Fruit fly (Drosophila melanogaster) whole organism, embryonic: ENCODE results near the gene CG8281.

ENCODE experiments used
- CG10209 ChIP-seq: fragments of 200-800 bp; sonication (Bioruptor generic); optimal IDR thresholded peaks from 3 replicates; lab custom pipeline; 2017; ENCODE audit warnings: missing biosample characterization, mild to moderate bottlenecking, missing genetic modification characterization, missing genetic modification reagents
- CG10431 ChIP-seq: fragments of 200-800 bp; sonication (Bioruptor generic); optimal IDR thresholded peaks from 3 replicates; lab custom pipeline; 2018; ENCODE audit warnings: missing biosample characterization, mild to moderate bottlenecking, missing genetic modification characterization
- CG10543 ChIP-seq: fragments of 200-800 bp; sonication (Bioruptor generic); optimal IDR thresholded peaks from 3 replicates; lab custom pipeline; 2017; ENCODE audit warnings: missing biosample characterization, mild to moderate bottlenecking, missing genetic modification characterization, moderate library complexity
- CG13123 ChIP-seq: fragments of 200-800 bp; sonication (Bioruptor generic); optimal IDR thresholded peaks from 2 replicates; lab custom pipeline; 2016; ENCODE audit warnings: missing biosample characterization, missing genetic modification characterization
- CG13624 ChIP-seq: fragments of 200-800 bp; sonication (Bioruptor generic); optimal IDR thresholded peaks from 2 replicates; lab custom pipeline; 2016; ENCODE audit warnings: missing biosample characterization, missing genetic modification characterization
- CG14667 ChIP-seq: fragments of 200-800 bp; sonication (Bioruptor generic); IDR thresholded peaks from 2 replicates; pipeline ENCODE4 v1.3.6; 2022; ENCODE audit warnings: missing biosample characterization, missing genetic modification characterization
- CG15073 ChIP-seq: fragments of 200-800 bp; sonication (Bioruptor generic); optimal IDR thresholded peaks from 2 replicates; lab custom pipeline; 2016; ENCODE audit warnings: missing biosample characterization, missing genetic modification characterization
- CG15269 ChIP-seq: fragments of 200-800 bp; sonication (Bioruptor generic); optimal IDR thresholded peaks from 2 replicates; lab custom pipeline; 2018; ENCODE audit warnings: missing biosample characterization, mild to moderate bottlenecking, missing genetic modification characterization, moderate library complexity
- CG15696 ChIP-seq: fragments of 200-800 bp; sonication (Bioruptor generic); optimal IDR thresholded peaks from 2 replicates; lab custom pipeline; 2019; ENCODE audit warnings: missing biosample characterization, mild to moderate bottlenecking, missing genetic modification characterization, moderate library complexity
- CG17612 ChIP-seq: fragments of 200-800 bp; sonication (Bioruptor generic); IDR thresholded peaks from 2 replicates; pipeline ENCODE4 v1.3.6; 2022; ENCODE audit warnings: missing biosample characterization, missing genetic modification characterization
- CG18599 ChIP-seq: fragments of 200-800 bp; sonication (Bioruptor generic); optimal IDR thresholded peaks from 3 replicates; lab custom pipeline; 2017; ENCODE audit warnings: missing biosample characterization, missing genetic modification characterization, mild to moderate bottlenecking, moderate library complexity, missing genetic modification reagents
- CG32532 ChIP-seq: fragments of 200-800 bp; sonication (Bioruptor generic); IDR thresholded peaks from 2 replicates; pipeline ENCODE4 v1.3.6; 2022; ENCODE audit warnings: missing biosample characterization, missing genetic modification characterization
- CG33557 ChIP-seq: fragments of 200-800 bp; sonication (Bioruptor generic); optimal IDR thresholded peaks from 2 replicates; lab custom pipeline; 2019; ENCODE audit warnings: missing biosample characterization, mild to moderate bottlenecking, missing genetic modification characterization, moderate library complexity
- CG3407 ChIP-seq: fragments of 200-800 bp; sonication (Bioruptor generic); optimal IDR thresholded peaks from 2 replicates; lab custom pipeline; 2018; ENCODE audit warnings: missing biosample characterization, mild to moderate bottlenecking, missing genetic modification characterization
- CG34224 ChIP-seq: fragments of 200-800 bp; sonication (Bioruptor generic); IDR thresholded peaks from 3 replicates; pipeline ENCODE4 v1.3.6; 2022; ENCODE audit warnings: missing biosample characterization, missing genetic modification characterization; ENCODE audit not compliant: partially characterized antibody
- CG4328 ChIP-seq: fragments of 200-800 bp; sonication (Bioruptor generic); optimal IDR thresholded peaks from 3 replicates; lab custom pipeline; 2017; ENCODE audit warnings: missing biosample characterization, missing genetic modification reagents, missing genetic modification characterization
- CG7839 ChIP-seq: fragments of 200-800 bp; sonication (Bioruptor generic); optimal IDR thresholded peaks from 3 replicates; lab custom pipeline; 2018; ENCODE audit warnings: missing biosample characterization, mild to moderate bottlenecking, missing genetic modification characterization, moderate library complexity
- CG9727 ChIP-seq: fragments of 200-800 bp; sonication (Bioruptor generic); optimal IDR thresholded peaks from 3 replicates; lab custom pipeline; 2017; ENCODE audit warnings: missing biosample characterization, mild to moderate bottlenecking, missing genetic modification characterization
- CG9817 ChIP-seq: fragments of 200-800 bp; sonication (Bioruptor generic); optimal IDR thresholded peaks from 2 replicates; lab custom pipeline; 2018; ENCODE audit warnings: missing biosample characterization, mild to moderate bottlenecking, missing genetic modification characterization, moderate library complexity
- D19A ChIP-seq: fragments of 200-800 bp; optimal IDR thresholded peaks from 3 replicates; lab custom pipeline; 2019; ENCODE audit warnings: missing biosample characterization, mild to moderate bottlenecking, missing genetic modification characterization, moderate library complexity
- Dad ChIP-seq: fragments of 200-800 bp; sonication (Bioruptor generic); optimal IDR thresholded peaks from 3 replicates; lab custom pipeline; 2016; ENCODE audit warnings: missing biosample characterization, missing genetic modification characterization
- Dbx ChIP-seq: fragments of 200-800 bp; sonication (Bioruptor generic); IDR thresholded peaks from 3 replicates; pipeline ENCODE4 v1.3.6; 2022; ENCODE audit warnings: missing biosample characterization, missing genetic modification characterization
- E2f2 ChIP-seq: fragments of 200-800 bp; sonication (Bioruptor generic); IDR thresholded peaks from 2 replicates; pipeline ENCODE4 v1.3.6; 2022; ENCODE audit warnings: missing biosample characterization, missing genetic modification characterization
- Hand ChIP-seq: fragments of 200-800 bp; sonication (Bioruptor generic); optimal IDR thresholded peaks from 2 replicates; lab custom pipeline; 2017; ENCODE audit warnings: mild to moderate bottlenecking, missing biosample characterization, missing genetic modification reagents, missing genetic modification characterization
- Hmr ChIP-seq: fragments of 200-800 bp; sonication (Bioruptor generic); optimal IDR thresholded peaks from 3 replicates; lab custom pipeline; 2017; ENCODE audit warnings: mild to moderate bottlenecking, missing biosample characterization, missing genetic modification reagents, missing genetic modification characterization
- NC2α ChIP-seq: fragments of 200-800 bp; sonication (Bioruptor generic); optimal IDR thresholded peaks from 2 replicates; lab custom pipeline; 2016; ENCODE audit warnings: missing biosample characterization, missing genetic modification characterization
- NFAT ChIP-seq: fragments of 200-800 bp; sonication (Bioruptor generic); IDR thresholded peaks from 2 replicates; pipeline ENCODE4 v1.3.6; 2022; ENCODE audit warnings: missing biosample characterization, missing genetic modification characterization
- NfI ChIP-seq: fragments of 200-800 bp; sonication (Bioruptor generic); optimal IDR thresholded peaks from 3 replicates; lab custom pipeline; 2018; ENCODE audit warnings: missing biosample characterization, mild to moderate bottlenecking, missing genetic modification characterization, moderate library complexity
- Opbp ChIP-seq: fragments of 200-800 bp; sonication (Bioruptor generic); IDR thresholded peaks from 3 replicates; pipeline ENCODE4 v1.3.6; 2022; ENCODE audit warnings: missing biosample characterization, missing genetic modification characterization; ENCODE audit not compliant: partially characterized antibody
- Sry-β ChIP-seq: fragments of 200-800 bp; sonication (Bioruptor generic); optimal IDR thresholded peaks from 2 replicates; lab custom pipeline; 2018; ENCODE audit warnings: missing biosample characterization, mild to moderate bottlenecking, missing genetic modification characterization, moderate library complexity
- Trl ChIP-seq, 3 experiments: fragments of >200 bp in 2 of 3; fragments of 200-800 bp in 1 of 3; sonication (Bioruptor generic) in 1 of 3; optimal IDR thresholded peaks; 2 replicates in 1 of 3; 3 replicates in 2 of 3; lab custom pipeline; 2016 to 2017; ENCODE audit warnings: missing biosample characterization in 1 of 3, missing genetic modification characterization in 1 of 3
- cato ChIP-seq: fragments of 200-800 bp; sonication (Bioruptor generic); optimal IDR thresholded peaks from 2 replicates; lab custom pipeline; 2016; ENCODE audit warnings: missing biosample characterization, missing genetic modification characterization, borderline replicate concordance
- dysf ChIP-seq: fragments of 200-800 bp; sonication (Bioruptor generic); IDR thresholded peaks from 3 replicates; pipeline ENCODE4 v1.3.6; 2022; ENCODE audit warnings: missing biosample characterization, missing genetic modification characterization
- gsb-n ChIP-seq: fragments of 200-800 bp; sonication (Bioruptor generic); optimal IDR thresholded peaks from 3 replicates; lab custom pipeline; 2018; ENCODE audit warnings: missing biosample characterization, mild to moderate bottlenecking, missing genetic modification characterization
- insv ChIP-seq, 2 experiments: fragments of 200-800 bp; sonication (Bioruptor generic); optimal IDR thresholded peaks; 3 replicates each; lab custom pipeline; 2016 to 2018; ENCODE audit warnings: missing biosample characterization in 2 of 2, missing genetic modification characterization in 2 of 2
- lmd ChIP-seq: fragments of 200-800 bp; sonication (Bioruptor generic); IDR thresholded peaks from 2 replicates; pipeline ENCODE4 v1.3.6; 2022; ENCODE audit warnings: missing biosample characterization, missing genetic modification characterization
- mam ChIP-seq: fragments of 200-800 bp; sonication (Bioruptor generic); optimal IDR thresholded peaks from 3 replicates; lab custom pipeline; 2016; ENCODE audit warnings: missing biosample characterization, missing genetic modification characterization
- nau ChIP-seq: fragments of 200-800 bp; sonication (Bioruptor generic); optimal IDR thresholded peaks from 3 replicates; lab custom pipeline; 2017; ENCODE audit warnings: missing biosample characterization, mild to moderate bottlenecking, missing genetic modification characterization, missing genetic modification reagents
- pum ChIP-seq: fragments of 200-800 bp; sonication (Bioruptor generic); optimal IDR thresholded peaks from 2 replicates; lab custom pipeline; 2016; ENCODE audit warnings: missing biosample characterization, missing genetic modification characterization
- ro ChIP-seq: fragments of 200-800 bp; sonication (Bioruptor generic); IDR thresholded peaks from 2 replicates; pipeline ENCODE4 v1.3.6; 2022; ENCODE audit warnings: missing biosample characterization, missing genetic modification characterization
- row ChIP-seq: fragments of 200-800 bp; sonication (Bioruptor generic); IDR thresholded peaks from 3 replicates; pipeline ENCODE4 v1.3.6; 2022; ENCODE audit warnings: missing biosample characterization, missing genetic modification characterization
- scrt ChIP-seq: fragments of 200-800 bp; sonication (Bioruptor generic); optimal IDR thresholded peaks from 2 replicates; lab custom pipeline; 2018; ENCODE audit warnings: missing biosample characterization, mild to moderate bottlenecking, missing genetic modification characterization, moderate library complexity
- sens ChIP-seq: fragments of 200-800 bp; sonication (Bioruptor generic); peaks from one replicate; lab custom pipeline; 2016; ENCODE audit warnings: missing biosample characterization, missing genetic modification characterization
- so ChIP-seq: fragments of 200-800 bp; sonication (Bioruptor generic); IDR thresholded peaks from 3 replicates; pipeline ENCODE4 v1.3.6; 2022; ENCODE audit warnings: missing biosample characterization, missing genetic modification characterization
- tap ChIP-seq: fragments of 200-800 bp; optimal IDR thresholded peaks from 3 replicates; lab custom pipeline; 2019; ENCODE audit warnings: missing biosample characterization, mild to moderate bottlenecking, missing genetic modification characterization, moderate library complexity
- tll ChIP-seq, 2 experiments: fragments of 200-800 bp in 1 of 2; fragments of >200 bp in 1 of 2; sonication (Bioruptor generic) in 1 of 2; optimal IDR thresholded peaks; 2 replicates each; lab custom pipeline; 2017 to 2019; ENCODE audit warnings: missing biosample characterization in 2 of 2, missing genetic modification characterization in 2 of 2, mild to moderate bottlenecking in 1 of 2, moderate library complexity in 1 of 2
- usp ChIP-seq: fragments of >200 bp; optimal IDR thresholded peaks from 2 replicates; lab custom pipeline; 2017; ENCODE audit warnings: missing biosample characterization, missing genetic modification characterization
- yki ChIP-seq: fragments of >200 bp; optimal IDR thresholded peaks from 3 replicates; lab custom pipeline; 2018
- zf30C ChIP-seq: fragments of 200-800 bp; sonication (Bioruptor generic); optimal IDR thresholded peaks from 3 replicates; lab custom pipeline; 2018; ENCODE audit warnings: missing biosample characterization, mild to moderate bottlenecking, missing genetic modification characterization

Gene CG8281

dm6 chr3L:7909695-7910463, 2.4 kb upstream of the CG8281 start (continued):
- peak; percentile 23 for TF ChIP-seq CG9727
- no peak for TF ChIP-seq CG13624 (GFP tag; lab: Kevin White, UChicago)
- TF ChIP-seq Sry-β: no peak
- no peak for TF ChIP-seq CG15073 (GFP tag; lab: Kevin White, UChicago)
- TF ChIP-seq CG17612: no peak
- peak; percentile 65 for TF ChIP-seq CG32532 (GFP tag; lab: Robert Waterston, UW)
- no peak for TF ChIP-seq cato (GFP tag; lab: Kevin White, UChicago)
- TF ChIP-seq tap (tag; lab: Kevin White, UChicago): no peak
- no peak for TF ChIP-seq Trl (optimal IDR thresholded peaks at IDR 0.05; lab: Kevin White, UChicago)
- no peak for TF ChIP-seq Trl (GFP tag; optimal IDR thresholded peaks at IDR 0.05; lab: Kevin White, UChicago)
- TF ChIP-seq CG10543 (GFP tag; lab: Kevin White, UChicago): peak; percentile 10
- TF ChIP-seq gsb-n (tag; lab: Kevin White, UChicago): no peak
- peak; percentile 49 for TF ChIP-seq CG15269 (tag; lab: Kevin White, UChicago)
- peak in 1 of 2 experiments; percentile 76 for TF ChIP-seq tll (GFP tag; optimal IDR thresholded peaks at IDR 0.05; lab: Kevin White, UChicago)
- no peak for TF ChIP-seq CG33557 (GFP tag; lab: Kevin White, UChicago)
- 0 out of 3 replicates have a peak, but pooled peaks have one; percentile 46 for TF ChIP-seq so (GFP tag; lab: Robert Waterston, UW)
- TF ChIP-seq NC2α (GFP tag; lab: Kevin White, UChicago): no peak
- TF ChIP-seq dysf (GFP tag; lab: Robert Waterston, UW): peak; percentile 70; the same call in 1 of the 3 replicates
- TF ChIP-seq CG4328 (GFP tag; lab: Kevin White, UChicago): peak; percentile 14
- no peak for TF ChIP-seq Dad (GFP tag; lab: Kevin White, UChicago)
- no peak for TF ChIP-seq yki (lab: Kevin White, UChicago)
- no peak for TF ChIP-seq nau (GFP tag; lab: Kevin White, UChicago)
- no peak for TF ChIP-seq Opbp (GFP tag; lab: Robert Waterston, UW)
- peak; percentile 19 for TF ChIP-seq CG9817
- no peak for TF ChIP-seq ro (GFP tag; lab: Robert Waterston, UW)
- TF ChIP-seq pum (GFP tag; lab: Kevin White, UChicago): no peak
- TF ChIP-seq CG3407 (GFP tag; lab: Kevin White, UChicago): no peak
- TF ChIP-seq zf30C: peak; percentile 32
- TF ChIP-seq CG10209 (GFP tag; lab: Kevin White, UChicago): peak; percentile 12
- TF ChIP-seq Hmr (GFP tag; lab: Kevin White, UChicago): peak; percentile 12
- TF ChIP-seq lmd (GFP tag; lab: Robert Waterston, UW): peak; percentile 35; the same call in 1 of the 2 replicates
- TF ChIP-seq insv (GFP tag; optimal IDR thresholded peaks at IDR 0.05; lab: Kevin White, UChicago): no peak
- TF ChIP-seq row (GFP tag; lab: Robert Waterston, UW): peak; percentile 52
- no peak for TF ChIP-seq mam (GFP tag; lab: Kevin White, UChicago)
- peak; percentile 64 for TF ChIP-seq sens (GFP tag; lab: Kevin White, UChicago)
- TF ChIP-seq CG10431 (GFP tag; lab: Kevin White, UChicago): no peak
- no peak for TF ChIP-seq CG13123
- no peak for TF ChIP-seq Hand (GFP tag; lab: Kevin White, UChicago)
- 0 out of 2 replicates have a peak, but pooled peaks have one; percentile 17 for TF ChIP-seq NFAT
- peak; percentile 4 for TF ChIP-seq NfI (GFP tag; lab: Kevin White, UChicago)
- TF ChIP-seq CG18599 (GFP tag; lab: Kevin White, UChicago): peak; percentile 19
- TF ChIP-seq CG15696: no peak
- TF ChIP-seq CG7839 (tag; lab: Kevin White, UChicago): peak; percentile 41
- no peak for TF ChIP-seq Dbx (GFP tag; lab: Robert Waterston, UW)
- TF ChIP-seq scrt (GFP tag; lab: Kevin White, UChicago): no peak
- TF ChIP-seq E2f2 (GFP tag; lab: Robert Waterston, UW): peak; percentile 19; the same call in 1 of the 2 replicates
- no peak for TF ChIP-seq usp (GFP tag; lab: Kevin White, UChicago)
- TF ChIP-seq CG34224 (GFP tag; lab: Robert Waterston, UW): no peak
- TF ChIP-seq D19A: no peak
- no peak for TF ChIP-seq CG14667 (GFP tag; lab: Robert Waterston, UW)
